Worm (Caenorhabditis elegans) whole organism, L3 larva: ENCODE data around the gene srbc-38.

Source experiments
- R02D3.7 ChIP-seq: fragments of 150-350 bp; optimal IDR thresholded peaks from 2 replicates; lab custom pipeline; 2014; ENCODE audit warnings: missing biosample characterization, missing genetic modification characterization
- ZK546.5 ChIP-seq: sonication (generic microtip); optimal IDR thresholded peaks from 2 replicates; lab custom pipeline; 2017; ENCODE audit warnings: missing biosample characterization, missing genetic modification characterization
- aly-2 ChIP-seq: fragments of 150-350 bp; optimal IDR thresholded peaks from 2 replicates; lab custom pipeline; 2014; ENCODE audit warnings: missing biosample characterization, missing genetic modification characterization
- ama-1 ChIP-seq: fragments of 150-350 bp; optimal IDR thresholded peaks from 2 replicates; lab custom pipeline; 2018
- ceh-16 ChIP-seq: sonication (generic microtip); optimal IDR thresholded peaks from 2 replicates; lab custom pipeline; 2017; ENCODE audit warnings: missing biosample characterization, missing genetic modification characterization
- ceh-28 ChIP-seq: fragments of 150-350 bp; optimal IDR thresholded peaks from 2 replicates; lab custom pipeline; 2014; ENCODE audit warnings: missing biosample characterization, missing genetic modification reagents, missing genetic modification characterization
- ceh-82 ChIP-seq: fragments of 150-350 bp; optimal IDR thresholded peaks from 2 replicates; lab custom pipeline; 2014; ENCODE audit warnings: missing biosample characterization, missing genetic modification characterization
- ceh-9 ChIP-seq: sonication (generic microtip); optimal IDR thresholded peaks from 2 replicates; lab custom pipeline; 2018; ENCODE audit warnings: missing biosample characterization, missing genetic modification characterization
- daf-12 ChIP-seq: fragments of 150-350 bp; optimal IDR thresholded peaks from 2 replicates; lab custom pipeline; 2014; ENCODE audit warnings: missing biosample characterization, missing genetic modification reagents, missing genetic modification characterization
- egl-27 ChIP-seq: sonication (generic microtip); optimal IDR thresholded peaks from 4 replicates; lab custom pipeline; 2017; ENCODE audit warnings: missing biosample characterization, missing genetic modification reagents, missing genetic modification characterization
- egl-5 ChIP-seq: fragments of 150-350 bp; optimal IDR thresholded peaks from 2 replicates; lab custom pipeline; 2017; ENCODE audit warnings: missing biosample characterization, missing genetic modification reagents, missing genetic modification characterization, inconsistent platforms
- elt-1 ChIP-seq: fragments of 150-350 bp; optimal IDR thresholded peaks from 2 replicates; lab custom pipeline; 2014; ENCODE audit warnings: missing biosample characterization, missing genetic modification characterization
- elt-2 ChIP-seq: sonication (generic microtip); optimal IDR thresholded peaks from 2 replicates; lab custom pipeline; 2016; ENCODE audit warnings: missing genetic modification reagents, mild to moderate bottlenecking, missing genetic modification characterization, missing compliant biosample characterization
- elt-3 ChIP-seq, 3 experiments: fragments of 150-350 bp in 1 of 3; sonication (generic microtip) in 2 of 3; optimal IDR thresholded peaks; 2 replicates in 2 of 3; 4 replicates in 1 of 3; lab custom pipeline; 2014 to 2017; ENCODE audit warnings: missing biosample characterization in 3 of 3, missing genetic modification characterization in 3 of 3
- fkh-10 ChIP-seq: sonication (generic microtip); optimal IDR thresholded peaks from 2 replicates; lab custom pipeline; 2017; ENCODE audit warnings: missing biosample characterization, missing genetic modification reagents, missing genetic modification characterization
- fos-1 ChIP-seq: fragments of 150-350 bp; optimal IDR thresholded peaks from 2 replicates; lab custom pipeline; 2014; ENCODE audit warnings: missing biosample characterization, missing genetic modification characterization
- hmg-11 ChIP-seq: sonication (generic microtip); optimal IDR thresholded peaks from 2 replicates; lab custom pipeline; 2016; ENCODE audit warnings: missing genetic modification characterization, missing compliant biosample characterization
- jun-1 ChIP-seq: fragments of 150-350 bp; optimal IDR thresholded peaks from 2 replicates; lab custom pipeline; 2014; ENCODE audit warnings: missing biosample characterization, missing genetic modification reagents, missing genetic modification characterization
- lin-39 ChIP-seq: fragments of 150-350 bp; optimal IDR thresholded peaks from 2 replicates; lab custom pipeline; 2018; ENCODE audit warnings: missing biosample characterization, missing genetic modification reagents, missing genetic modification characterization
- lsy-12 ChIP-seq: sonication (generic microtip); optimal IDR thresholded peaks from 2 replicates; lab custom pipeline; 2016; ENCODE audit warnings: mild to moderate bottlenecking, missing genetic modification characterization, missing compliant biosample characterization
- mml-1 ChIP-seq: fragments of 150-350 bp; sonication (generic microtip); optimal IDR thresholded peaks from 3 replicates; lab custom pipeline; 2014; ENCODE audit warnings: missing biosample characterization, missing genetic modification characterization
- nfya-1 ChIP-seq: sonication (generic microtip); optimal IDR thresholded peaks from 2 replicates; lab custom pipeline; 2017; ENCODE audit warnings: missing genetic modification characterization, mild to moderate bottlenecking, missing compliant biosample characterization, antibody characterized with exemption, moderate library complexity; ENCODE audit not compliant: insufficient read depth
- nhr-12 ChIP-seq: fragments of 150-350 bp; optimal IDR thresholded peaks from 2 replicates; lab custom pipeline; 2014; ENCODE audit warnings: missing biosample characterization, missing genetic modification characterization
- nhr-23 ChIP-seq: fragments of 150-350 bp; optimal IDR thresholded peaks from 2 replicates; lab custom pipeline; 2014; ENCODE audit warnings: missing biosample characterization, missing genetic modification reagents, missing genetic modification characterization
- nhr-25 ChIP-seq: sonication (generic microtip); optimal IDR thresholded peaks from 2 replicates; lab custom pipeline; 2017; ENCODE audit warnings: missing biosample characterization, missing genetic modification characterization
- nhr-28 ChIP-seq: fragments of 150-350 bp; optimal IDR thresholded peaks from 2 replicates; lab custom pipeline; 2014; ENCODE audit warnings: missing biosample characterization, missing genetic modification characterization
- nhr-43 ChIP-seq: sonication (generic microtip); optimal IDR thresholded peaks from 2 replicates; lab custom pipeline; 2016; ENCODE audit warnings: mild to moderate bottlenecking, missing genetic modification characterization, missing compliant biosample characterization; ENCODE audit not compliant: poor library complexity, severe bottlenecking
- nhr-76 ChIP-seq: fragments of 150-350 bp; sonication (generic microtip); optimal IDR thresholded peaks from 5 replicates; lab custom pipeline; 2014; ENCODE audit warnings: missing biosample characterization, missing genetic modification characterization
- nhr-77 ChIP-seq: fragments of 150-350 bp; optimal IDR thresholded peaks from 2 replicates; lab custom pipeline; 2014; ENCODE audit warnings: missing biosample characterization, missing genetic modification characterization
- pha-4 ChIP-seq: fragments of 150-350 bp; optimal IDR thresholded peaks from 2 replicates; lab custom pipeline; 2014; ENCODE audit warnings: missing biosample characterization, missing genetic modification reagents, missing genetic modification characterization
- pqm-1 ChIP-seq: fragments of 150-350 bp; optimal IDR thresholded peaks from 2 replicates; lab custom pipeline; 2017; ENCODE audit warnings: missing biosample characterization, missing genetic modification characterization, inconsistent platforms
- sea-2 ChIP-seq: fragments of 150-350 bp; sonication (generic microtip); optimal IDR thresholded peaks from 4 replicates; lab custom pipeline; 2014; ENCODE audit warnings: missing biosample characterization, missing genetic modification reagents, missing genetic modification characterization
- skn-1 ChIP-seq: fragments of 150-350 bp; optimal IDR thresholded peaks from 2 replicates; lab custom pipeline; 2014; ENCODE audit warnings: missing biosample characterization, missing genetic modification characterization
- tbx-2 ChIP-seq: sonication (generic microtip); optimal IDR thresholded peaks from 2 replicates; lab custom pipeline; 2016; ENCODE audit warnings: mild to moderate bottlenecking, missing genetic modification characterization, missing compliant biosample characterization
- unc-39 ChIP-seq: sonication (generic microtip); optimal IDR thresholded peaks from 4 replicates; lab custom pipeline; 2017; ENCODE audit warnings: missing biosample characterization, missing genetic modification characterization
- unc-62 ChIP-seq: fragments of 150-350 bp; sonication (generic microtip); optimal IDR thresholded peaks from 4 replicates; lab custom pipeline; 2014; ENCODE audit warnings: missing biosample characterization, missing genetic modification reagents, missing genetic modification characterization
- zag-1 ChIP-seq: fragments of 150-350 bp; optimal IDR thresholded peaks from 2 replicates; lab custom pipeline; 2014; ENCODE audit warnings: missing biosample characterization, missing genetic modification characterization
- ztf-4 ChIP-seq: fragments of 150-350 bp; optimal IDR thresholded peaks from 2 replicates; lab custom pipeline; 2014; ENCODE audit warnings: missing biosample characterization, missing genetic modification characterization

The srbc-38 gene

DNA sequence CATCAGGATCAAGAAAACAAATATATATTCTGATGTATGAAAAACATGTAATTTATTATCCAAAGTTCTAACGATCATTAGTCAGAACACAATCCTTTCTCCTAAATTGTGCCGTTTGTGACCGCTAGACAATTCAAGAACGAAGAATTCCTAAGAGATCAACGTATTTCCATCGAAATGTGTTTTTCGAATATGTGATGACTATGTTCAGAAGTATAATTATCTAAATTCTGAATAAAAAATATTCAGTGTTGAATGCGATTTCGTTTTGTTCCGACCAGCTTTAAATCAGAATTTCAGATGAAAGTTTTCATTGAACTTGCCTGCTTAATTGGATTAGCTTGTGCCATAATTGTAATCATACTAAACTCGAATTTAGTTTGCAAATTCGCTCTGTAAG, 4.8 kb upstream of the srbc-38 start, which contains the start of gene srbc-37:
Gene srbc-37 (plus strand): TSS at position 301 of the 400 bp plus-strand sequence.
- TF ChIP-seq nhr-23 (tag; lab: Kevin White, UChicago) (no peak), daf-12 (no peak), nhr-43 (no peak), nhr-77 (tag; lab: Kevin White, UChicago) (no peak), lsy-12 (tag; lab: Kevin White, UChicago) (no peak), ceh-28 (no peak), ZK546.5 (tag; lab: Kevin White, UChicago) (no peak), ama-1 (no peak), elt-3 (tag; optimal IDR thresholded peaks at IDR 0.05; lab: Kevin White, UChicago) (no peak), ceh-82 (tag; lab: Kevin White, UChicago) (no peak), hmg-11 (no peak), elt-1 (tag; lab: Kevin White, UChicago) (no peak), fos-1 (tag; lab: Kevin White, UChicago) (no peak), unc-62 (GFP tag; lab: Kevin White, UChicago) (no peak), egl-27 (no peak), ztf-4 (tag; lab: Kevin White, UChicago) (no peak), ceh-9 (tag; lab: Kevin White, UChicago) (no peak), nhr-76 (tag; lab: Kevin White, UChicago) (no peak), pha-4 (tag; lab: Kevin White, UChicago) (no peak), tbx-2 (tag; lab: Kevin White, UChicago) (no peak)
- TF ChIP-seq, all 47 proteins: peak for 0

DNA sequence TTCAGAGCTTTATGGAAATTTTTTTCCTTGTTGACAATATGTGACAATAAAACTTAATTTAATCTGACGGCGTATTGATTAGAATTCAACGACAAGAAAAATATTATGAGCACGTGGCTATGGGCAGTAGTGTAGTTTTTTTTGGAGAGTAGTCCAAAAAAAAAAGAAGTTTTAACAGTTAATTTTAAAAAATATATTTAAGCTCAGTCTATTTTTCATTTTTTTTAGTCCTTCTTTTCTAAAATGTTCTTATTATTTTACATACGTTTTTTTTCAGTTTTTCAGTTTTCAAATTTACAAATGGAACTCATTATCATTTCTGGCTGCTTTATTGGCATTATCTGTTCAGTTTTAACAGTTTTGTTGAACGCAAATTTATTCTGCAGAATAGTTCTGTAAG, 1.8 kb downstream of the srbc-38 start, which contains the start of gene srbc-39:
Gene srbc-39 (plus strand): TSS at position 301 of the 400 bp plus-strand sequence.
- TF ChIP-seq zag-1 (tag; lab: Kevin White, UChicago) (no peak), fkh-10 (GFP tag; lab: Kevin White, UChicago) (no peak), elt-2 (tag; lab: Kevin White, UChicago) (no peak), skn-1 (tag; lab: Kevin White, UChicago) (no peak), nfya-1 (tag; lab: Kevin White, UChicago) (no peak), ceh-16 (tag; lab: Kevin White, UChicago) (no peak), ZK546.5 (tag; lab: Kevin White, UChicago) (no peak)

DNA sequence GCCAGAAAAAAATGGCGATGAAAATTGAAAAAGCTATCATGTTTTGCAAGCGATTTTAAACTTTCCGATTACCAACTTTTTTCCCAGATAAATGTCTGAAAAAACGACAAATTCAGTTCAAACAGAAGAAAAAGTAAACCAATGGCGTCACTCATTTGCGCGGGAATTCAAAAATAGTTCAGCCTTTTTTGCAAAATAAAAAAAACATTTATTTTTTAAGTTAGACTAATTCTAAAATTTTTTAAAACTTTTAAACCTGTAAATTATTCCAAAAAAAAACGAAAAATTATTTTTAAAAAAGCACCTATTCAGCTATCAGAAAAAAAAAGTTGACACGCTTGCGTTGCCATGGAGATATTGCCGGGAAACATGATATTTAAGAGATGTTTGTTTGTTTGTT, 5.9 kb downstream of the srbc-38 start, which contains the start of gene cyp-33C11:
Gene cyp-33C11 (minus strand): TSS at position 101 of the 400 bp plus-strand sequence.
- TF ChIP-seq ama-1 (no peak), aly-2 (tag; lab: Kevin White, UChicago) (no peak)
- TF ChIP-seq, all 47 proteins: peak for 0

DNA sequence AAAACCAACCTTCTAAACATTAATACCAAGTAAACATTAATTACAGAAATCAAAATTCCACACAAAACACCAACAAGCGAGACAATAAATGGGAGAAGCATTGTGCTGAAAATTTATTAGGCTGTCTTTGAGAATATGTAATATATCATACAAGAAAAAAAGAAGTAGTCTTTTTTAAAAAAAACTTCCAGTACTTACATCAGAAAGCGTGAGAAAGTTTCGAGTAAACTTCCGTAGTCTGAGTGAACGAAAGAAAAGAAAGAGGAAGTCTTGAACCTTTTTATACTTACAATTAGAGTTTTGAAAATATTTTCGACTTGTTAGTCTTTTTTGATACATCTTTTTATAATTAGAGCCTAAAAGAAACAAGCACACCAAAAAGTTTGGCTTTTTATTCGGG, 12.7 kb downstream of the srbc-38 start, which contains the start of gene srbc-40:
Gene srbc-40 (minus strand): TSS at position 101 of the 400 bp plus-strand sequence.
- TF ChIP-seq nfya-1 (tag; lab: Kevin White, UChicago), result no peak
- TF ChIP-seq nhr-12, result no peak
- no peak for TF ChIP-seq skn-1 (tag; lab: Kevin White, UChicago)
- no peak for TF ChIP-seq nhr-28 (tag; lab: Kevin White, UChicago)

DNA sequence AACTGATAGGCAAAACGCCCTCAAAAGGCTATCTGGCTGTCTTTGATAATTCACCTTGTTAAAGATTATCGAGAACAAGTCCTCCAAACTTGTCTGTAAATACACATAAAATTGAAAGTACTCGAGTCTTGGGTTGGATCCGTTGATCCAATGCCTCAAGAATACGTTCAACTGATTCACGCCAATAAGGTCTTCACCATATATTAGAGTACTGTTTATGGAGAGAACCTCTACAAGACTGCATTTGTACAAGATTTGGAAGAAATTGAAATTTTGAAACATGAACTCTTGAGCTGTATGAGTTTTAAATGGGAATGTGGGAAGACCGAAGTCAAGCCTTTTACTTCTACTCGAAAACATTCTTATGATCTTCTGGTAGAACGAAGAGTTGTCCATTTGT, 15.9 kb downstream of the srbc-38 start:
- TF ChIP-seq nhr-77 (tag; lab: Kevin White, UChicago) (no peak), zag-1 (tag; lab: Kevin White, UChicago) (no peak), ceh-82 (tag; lab: Kevin White, UChicago) (no peak), ceh-16 (tag; lab: Kevin White, UChicago) (no peak), egl-5 (no peak)

DNA sequence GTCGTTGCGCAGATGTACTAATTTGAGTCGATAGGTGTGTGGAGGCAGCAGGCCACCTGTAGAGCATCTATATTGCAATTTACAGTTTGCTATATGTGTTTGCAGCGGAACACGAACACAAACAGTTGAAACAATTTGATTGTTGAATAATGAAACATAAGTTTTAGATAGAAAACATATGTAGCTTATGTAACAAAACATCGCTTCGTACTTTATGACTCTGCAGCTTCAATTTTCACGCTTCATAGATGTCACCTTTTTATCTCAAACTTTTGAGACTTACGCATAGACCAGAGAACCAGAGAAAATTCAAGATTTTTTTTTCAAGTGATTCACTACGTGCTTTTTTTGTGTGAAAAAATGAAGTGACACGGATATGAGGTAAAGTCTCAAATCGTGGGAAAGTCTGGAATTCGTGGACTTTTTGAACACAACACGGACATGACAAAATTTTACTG, 16.9 kb downstream of the srbc-38 start, which contains the start of gene fbxb-72:
Gene fbxb-72 (minus strand): TSS at position 58 of the 458 bp plus-strand sequence.
- TF ChIP-seq ama-1, result peak; percentile 99
- TF ChIP-seq ceh-9 (tag; lab: Kevin White, UChicago), result no peak
- TF ChIP-seq elt-2 (tag; lab: Kevin White, UChicago), result peak; percentile 76
- peak; percentile 24 for TF ChIP-seq R02D3.7
- TF ChIP-seq pqm-1 (tag; lab: Kevin White, UChicago), result peak; percentile 94
- peak; percentile 36 for TF ChIP-seq nhr-28 (tag; lab: Kevin White, UChicago)
- peak; percentile 3 for TF ChIP-seq nhr-25
- TF ChIP-seq ztf-4 (tag; lab: Kevin White, UChicago), result peak; percentile 66
- TF ChIP-seq ceh-16 (tag; lab: Kevin White, UChicago), result no peak
- TF ChIP-seq lin-39 (tag; lab: Kevin White, UChicago), result peak; percentile 37
- TF ChIP-seq elt-3 (tag; optimal IDR thresholded peaks at IDR 0.05; lab: Kevin White, UChicago), result peak in 1 of 3 experiments; percentile 4
- TF ChIP-seq skn-1 (tag; lab: Kevin White, UChicago), result peak; percentile 94
- TF ChIP-seq nhr-77 (tag; lab: Kevin White, UChicago), result peak; percentile 51
- peak; percentile 49 for TF ChIP-seq lsy-12 (tag; lab: Kevin White, UChicago)
- TF ChIP-seq tbx-2 (tag; lab: Kevin White, UChicago), result peak; percentile 85
- TF ChIP-seq nhr-43, result peak; percentile 97
- TF ChIP-seq nfya-1 (tag; lab: Kevin White, UChicago), result peak; percentile 68
- no peak for TF ChIP-seq sea-2 (GFP tag; lab: Kevin White, UChicago)
- peak; percentile 78 for TF ChIP-seq nhr-23 (tag; lab: Kevin White, UChicago)
- no peak for TF ChIP-seq unc-39 (tag; lab: Kevin White, UChicago)
- no peak for TF ChIP-seq ceh-28
- TF ChIP-seq aly-2 (tag; lab: Kevin White, UChicago), result peak; percentile 93
- TF ChIP-seq unc-62 (GFP tag; lab: Kevin White, UChicago), result no peak
- peak; percentile 55 for TF ChIP-seq pha-4 (tag; lab: Kevin White, UChicago)
- no peak for TF ChIP-seq egl-27
- no peak for TF ChIP-seq mml-1 (tag; lab: Kevin White, UChicago)
- peak; percentile 59 for TF ChIP-seq jun-1
- TF ChIP-seq nhr-76 (tag; lab: Kevin White, UChicago), result peak; percentile 43
